Worm (Caenorhabditis elegans) whole organism, young adult: Measurements from ENCODE around the gene F41H10.5.
A peak's percentile ranks its signal among the peaks of the same experiment; 100 is the strongest.
"Not testable (repeated sequence)": the region's sequence is repeated elsewhere in the genome, so short reads cannot be mapped to it uniquely, and the experiment has no call there.

Source experiments
- B0261.1 ChIP-seq: sonication (generic microtip); optimal IDR thresholded peaks from 2 replicates; lab custom pipeline; 2016; ENCODE audit warnings: mild to moderate bottlenecking, missing genetic modification characterization, moderate library complexity, missing compliant biosample characterization
- F22D6.2 ChIP-seq: sonication (generic microtip); optimal IDR thresholded peaks from 2 replicates; lab custom pipeline; 2016; ENCODE audit warnings: mild to moderate bottlenecking, missing genetic modification characterization, missing compliant biosample characterization
- F49E8.2 ChIP-seq: sonication (generic microtip); optimal IDR thresholded peaks from 3 replicates; lab custom pipeline; 2017; ENCODE audit warnings: missing genetic modification characterization, mild to moderate bottlenecking, missing compliant biosample characterization, antibody characterized with exemption, moderate library complexity; ENCODE audit not compliant: insufficient read depth
- K11D2.4 ChIP-seq: fragments of 200-800 bp; sonication (Bioruptor generic); IDR thresholded peaks from 2 replicates; pipeline ENCODE4 v1.3.6; 2022; ENCODE audit warnings: missing genetic modification reagents, missing genetic modification characterization, missing compliant biosample characterization
- T07F8.4 ChIP-seq: sonication (generic microtip); optimal IDR thresholded peaks from 2 replicates; lab custom pipeline; 2016; ENCODE audit warnings: mild to moderate bottlenecking, missing genetic modification characterization, moderate library complexity, missing compliant biosample characterization
- T26A5.8 ChIP-seq: sonication (generic microtip); optimal IDR thresholded peaks from 2 replicates; lab custom pipeline; 2016; ENCODE audit warnings: missing genetic modification characterization, missing compliant biosample characterization
- Y53F4B.3 ChIP-seq: fragments of 200-800 bp; sonication (Bioruptor generic); IDR thresholded peaks from 2 replicates; pipeline ENCODE4 v1.3.6; 2022; ENCODE audit warnings: missing genetic modification reagents, missing genetic modification characterization, missing compliant biosample characterization
- Y67H2A.10 ChIP-seq: fragments of 200-800 bp; sonication (Bioruptor generic); conservative IDR thresholded peaks from 2 replicates; pipeline ENCODE4 v1.3.6; 2022; ENCODE audit warnings: missing genetic modification reagents, missing genetic modification characterization, missing compliant biosample characterization
- aptf-3 ChIP-seq: fragments of 200-800 bp; sonication (Bioruptor generic); IDR thresholded peaks from 2 replicates; pipeline ENCODE4 v1.3.6; 2022; ENCODE audit warnings: missing genetic modification characterization, missing compliant biosample characterization
- athp-1 ChIP-seq: sonication (generic microtip); optimal IDR thresholded peaks from 2 replicates; lab custom pipeline; 2017; ENCODE audit warnings: mild to moderate bottlenecking, missing genetic modification characterization, missing compliant biosample characterization
- cebp-1 ChIP-seq, 2 experiments: fragments of 200-800 bp in 1 of 2; sonication (Bioruptor generic) in 1 of 2; sonication (generic microtip) in 1 of 2; IDR thresholded peaks in 1 of 2; optimal IDR thresholded peaks in 1 of 2; 2 replicates each; pipeline versions ENCODE4 v1.3.6 to Lab custom; 2017 to 2022; ENCODE audit warnings: missing compliant biosample characterization in 2 of 2, missing genetic modification characterization in 2 of 2, mild to moderate bottlenecking in 1 of 2, missing genetic modification reagents in 1 of 2, moderate library complexity in 1 of 2
- cebp-2 ChIP-seq: fragments of 200-800 bp; sonication (Bioruptor generic); IDR thresholded peaks from 2 replicates; pipeline ENCODE4 v1.3.6; 2022; ENCODE audit warnings: missing genetic modification characterization, missing compliant biosample characterization
- efl-1 ChIP-seq: fragments of 150-350 bp; optimal IDR thresholded peaks from 2 replicates; lab custom pipeline; 2014; ENCODE audit warnings: missing biosample characterization, missing genetic modification reagents, missing genetic modification characterization
- egrh-3 ChIP-seq: fragments of 200-800 bp; sonication (Bioruptor generic); IDR thresholded peaks from 2 replicates; pipeline ENCODE4 v1.3.6; 2022; ENCODE audit warnings: missing genetic modification reagents, missing genetic modification characterization, missing compliant biosample characterization
- ets-4 ChIP-seq: fragments of 200-800 bp; sonication (Bioruptor generic); optimal IDR thresholded peaks from 2 replicates; lab custom pipeline; 2018; ENCODE audit warnings: mild to moderate bottlenecking, missing genetic modification characterization, missing compliant biosample characterization
- fkh-3 ChIP-seq: sonication (generic microtip); optimal IDR thresholded peaks from 2 replicates; lab custom pipeline; 2016; ENCODE audit warnings: mild to moderate bottlenecking, missing genetic modification characterization, missing compliant biosample characterization
- gei-17 ChIP-seq: fragments of 200-800 bp; sonication (Bioruptor generic); optimal IDR thresholded peaks from 2 replicates; lab custom pipeline; 2018; ENCODE audit warnings: mild to moderate bottlenecking, missing genetic modification characterization, missing compliant biosample characterization
- him-1 ChIP-seq: sonication (generic microtip); optimal IDR thresholded peaks from 2 replicates; lab custom pipeline; 2016; ENCODE audit warnings: missing genotype, missing genetic modification reagents, missing genetic modification characterization, missing compliant biosample characterization
- hmg-20 ChIP-seq: fragments of 200-800 bp; sonication (Bioruptor generic); IDR thresholded peaks from 2 replicates; pipeline ENCODE4 v1.3.6; 2022; ENCODE audit warnings: missing genetic modification reagents, missing genetic modification characterization, missing compliant biosample characterization
- lag-1 ChIP-seq: fragments of 200-800 bp; sonication (Bioruptor generic); IDR thresholded peaks from 2 replicates; pipeline ENCODE4 v1.3.6; 2022; ENCODE audit warnings: missing genetic modification reagents, missing genetic modification characterization, missing compliant biosample characterization
- let-526 ChIP-seq: fragments of 200-800 bp; sonication (Bioruptor generic); IDR thresholded peaks from 2 replicates; pipeline ENCODE4 v1.3.6; 2022; ENCODE audit warnings: missing genetic modification reagents, missing genetic modification characterization, missing compliant biosample characterization
- lin-40 ChIP-seq: sonication (generic microtip); optimal IDR thresholded peaks from 2 replicates; lab custom pipeline; 2016; ENCODE audit warnings: missing genetic modification characterization, mild to moderate bottlenecking, missing compliant biosample characterization, missing genotype, missing genetic modification reagents
- lin-54 ChIP-seq: fragments of 200-800 bp; sonication (Bioruptor generic); optimal IDR thresholded peaks from 2 replicates; lab custom pipeline; 2018; ENCODE audit warnings: mild to moderate bottlenecking, missing genetic modification characterization, missing compliant biosample characterization
- madf-10 ChIP-seq: sonication (generic microtip); optimal IDR thresholded peaks from 2 replicates; lab custom pipeline; 2016; ENCODE audit warnings: mild to moderate bottlenecking, missing genetic modification characterization, missing compliant biosample characterization
- madf-3 ChIP-seq: fragments of 200-800 bp; sonication (Bioruptor generic); IDR thresholded peaks from 2 replicates; pipeline ENCODE4 v1.3.6; 2022; ENCODE audit warnings: missing genetic modification reagents, missing genetic modification characterization, missing compliant biosample characterization
- madf-6 ChIP-seq: fragments of 200-800 bp; sonication (Bioruptor generic); IDR thresholded peaks from 2 replicates; pipeline ENCODE4 v1.3.6; 2022; ENCODE audit warnings: missing genetic modification reagents, missing genetic modification characterization, missing compliant biosample characterization
- mel-28 ChIP-seq: sonication (generic microtip); optimal IDR thresholded peaks from 2 replicates; lab custom pipeline; 2016; ENCODE audit warnings: borderline replicate concordance, mild to moderate bottlenecking, missing genetic modification characterization, missing compliant biosample characterization
- mes-4 ChIP-seq: sonication (generic microtip); optimal IDR thresholded peaks from 2 replicates; lab custom pipeline; 2016; ENCODE audit warnings: missing genotype, missing genetic modification characterization, missing compliant biosample characterization
- nfya-1 ChIP-seq: sonication (generic microtip); optimal IDR thresholded peaks from 2 replicates; lab custom pipeline; 2017; ENCODE audit warnings: antibody characterized with exemption, missing compliant biosample characterization, missing genetic modification characterization, borderline replicate concordance; ENCODE audit not compliant: insufficient read depth
- nfya-2 ChIP-seq: fragments of 200-800 bp; sonication (Bioruptor generic); IDR thresholded peaks from 2 replicates; pipeline ENCODE4 v1.3.6; 2022; ENCODE audit warnings: missing genetic modification reagents, missing genetic modification characterization, missing compliant biosample characterization
- nhr-120 ChIP-seq: fragments of 200-800 bp; sonication (Bioruptor generic); IDR thresholded peaks from 2 replicates; pipeline ENCODE4 v1.3.6; 2022; ENCODE audit warnings: missing genetic modification characterization, missing compliant biosample characterization
- nhr-27 ChIP-seq: fragments of 200-800 bp; sonication (Bioruptor generic); optimal IDR thresholded peaks from 2 replicates; lab custom pipeline; 2018; ENCODE audit warnings: mild to moderate bottlenecking, missing genetic modification characterization, moderate library complexity, missing compliant biosample characterization
- sea-2 ChIP-seq: fragments of 200-800 bp; sonication (Bioruptor generic); IDR thresholded peaks from 2 replicates; pipeline ENCODE4 v1.3.6; 2022; ENCODE audit warnings: missing genetic modification characterization, missing compliant biosample characterization
- snpc-1.1 ChIP-seq: sonication (generic microtip); optimal IDR thresholded peaks from 2 replicates; lab custom pipeline; 2017; ENCODE audit warnings: missing genetic modification characterization, mild to moderate bottlenecking, missing compliant biosample characterization, antibody characterized with exemption, moderate library complexity, missing genotype, missing genetic modification reagents; ENCODE audit not compliant: insufficient read depth
- snpc-1.3 ChIP-seq: sonication (generic microtip); optimal IDR thresholded peaks from 2 replicates; lab custom pipeline; 2017; ENCODE audit warnings: missing genetic modification characterization, mild to moderate bottlenecking, missing compliant biosample characterization, antibody characterized with exemption, moderate library complexity, missing genotype, missing genetic modification reagents; ENCODE audit not compliant: insufficient read depth
- snpc-3.4 ChIP-seq: sonication (generic microtip); optimal IDR thresholded peaks from 2 replicates; lab custom pipeline; 2017; ENCODE audit warnings: missing genetic modification characterization, mild to moderate bottlenecking, missing compliant biosample characterization, antibody characterized with exemption, moderate library complexity, missing genotype, missing genetic modification reagents
- somi-1 ChIP-seq: fragments of 200-800 bp; sonication (Bioruptor generic); optimal IDR thresholded peaks from 2 replicates; lab custom pipeline; 2018; ENCODE audit warnings: mild to moderate bottlenecking, missing genetic modification characterization, missing compliant biosample characterization
- sptf-2 ChIP-seq: fragments of 200-800 bp; sonication (Bioruptor generic); optimal IDR thresholded peaks from 2 replicates; lab custom pipeline; 2018; ENCODE audit warnings: mild to moderate bottlenecking, missing genetic modification characterization, missing compliant biosample characterization
- tbp1 ChIP-seq: fragments of 200-800 bp; sonication (Bioruptor generic); optimal IDR thresholded peaks from 2 replicates; lab custom pipeline; 2018; ENCODE audit warnings: mild to moderate bottlenecking, missing genetic modification characterization, missing compliant biosample characterization
- zim-3 ChIP-seq: sonication (generic microtip); optimal IDR thresholded peaks from 2 replicates; lab custom pipeline; 2017; ENCODE audit warnings: mild to moderate bottlenecking, missing genetic modification characterization, moderate library complexity, missing compliant biosample characterization
- ztf-26 ChIP-seq: sonication (generic microtip); optimal IDR thresholded peaks from 2 replicates; lab custom pipeline; 2017; ENCODE audit warnings: missing genetic modification characterization, missing compliant biosample characterization

F41H10.5 gene

ce11 chrIV:5360533-5360932, at the start of gene F41H10.5:
Gene F41H10.5 (plus strand): TSS chrIV:5360907.
- no peak for TF ChIP-seq ets-4 (GFP tag; lab: Kevin White, UChicago)
- TF ChIP-seq K11D2.4, result no peak
- no peak for TF ChIP-seq T07F8.4 (tag; lab: Kevin White, UChicago)
- TF ChIP-seq egrh-3 (GFP tag; lab: Robert Waterston, UW), result no peak
- TF ChIP-seq snpc-3.4, result no peak
- no peak for TF ChIP-seq efl-1 (GFP tag; lab: Kevin White, UChicago)
- no peak for TF ChIP-seq gei-17 (GFP tag; lab: Kevin White, UChicago)
- no peak for TF ChIP-seq madf-3 (GFP tag; lab: Robert Waterston, UW)
- no peak for TF ChIP-seq cebp-1 (GFP tag; IDR thresholded peaks at IDR 0.05; lab: Robert Waterston, UW)
- no peak for TF ChIP-seq cebp-1 (tag; optimal IDR thresholded peaks at IDR 0.05; lab: Kevin White, UChicago)
- TF ChIP-seq zim-3 (tag; lab: Kevin White, UChicago), result no peak
- TF ChIP-seq F49E8.2 (tag; lab: Kevin White, UChicago), result no peak
- no peak for TF ChIP-seq nfya-2
- no peak for TF ChIP-seq Y53F4B.3
- no peak for TF ChIP-seq somi-1 (GFP tag; lab: Kevin White, UChicago)
- no peak for TF ChIP-seq lin-40 (tag; lab: Kevin White, UChicago)
- TF ChIP-seq lin-54, result no peak
- no peak for TF ChIP-seq nhr-27 (tag; lab: Kevin White, UChicago)
- no peak for TF ChIP-seq cebp-2 (GFP tag; lab: Robert Waterston, UW)
- no peak for TF ChIP-seq mes-4 (tag; lab: Kevin White, UChicago)
- TF ChIP-seq, all 124 proteins: peak for 0

- not testable (repeated sequence) for TF ChIP-seq Y67H2A.10 (GFP tag; lab: Robert Waterston, UW); sea-2 (GFP tag; lab: Robert Waterston, UW); fkh-3 (tag; lab: Kevin White, UChicago)
- TF ChIP-seq, all 124 proteins: peak for 0; not testable (repeated sequence) for 124
Measured at ce11 chrIV:5313011-5313410, 47.7 kb upstream of the F41H10.5 start, which contains the start of the genes msp-59 and ZK354.2. Gene msp-59 (minus strand): TSS chrIV:5313111. Gene ZK354.2 (plus strand): TSS chrIV:5313405.

ce11 chrIV:5316223-5316622, 44.5 kb upstream of the F41H10.5 start, which contains the start of gene msp-65:
Gene msp-65 (plus strand): TSS chrIV:5316523.
- TF ChIP-seq let-526 (GFP tag; lab: Robert Waterston, UW); efl-1 (GFP tag; lab: Kevin White, UChicago); T07F8.4 (tag; lab: Kevin White, UChicago): not testable (repeated sequence)

- TF ChIP-seq sptf-2 (no peak), tbp1 (GFP tag; lab: Kevin White, UChicago) (peak; percentile 78), snpc-3.4 (peak; percentile 75), madf-6 (GFP tag; lab: Robert Waterston, UW) (no peak), nfya-1 (tag; lab: Kevin White, UChicago) (no peak), athp-1 (tag; lab: Kevin White, UChicago) (no peak), lag-1 (no peak), madf-10 (tag; lab: Kevin White, UChicago) (no peak), gei-17 (GFP tag; lab: Kevin White, UChicago) (no peak), snpc-1.3 (tag; lab: Kevin White, UChicago) (peak; percentile 75), F22D6.2 (no peak), B0261.1 (tag; lab: Kevin White, UChicago) (peak; percentile 4), him-1 (peak; percentile 44), ztf-26 (tag; lab: Kevin White, UChicago) (no peak), somi-1 (GFP tag; lab: Kevin White, UChicago) (no peak), T26A5.8 (no peak), let-526 (GFP tag; lab: Robert Waterston, UW) (no peak), cebp-1 (GFP tag; IDR thresholded peaks at IDR 0.05; lab: Robert Waterston, UW) (no peak), cebp-1 (tag; optimal IDR thresholded peaks at IDR 0.05; lab: Kevin White, UChicago) (no peak), nhr-120 (GFP tag; lab: Robert Waterston, UW) (no peak), mel-28 (tag; lab: Kevin White, UChicago) (no peak), hmg-20 (peak; percentile 28; the same call in 1 of the 2 replicates), K11D2.4 (no peak), nfya-2 (no peak), aptf-3 (GFP tag; lab: Robert Waterston, UW) (no peak), snpc-1.1 (peak; percentile 94)
Measured at ce11 chrIV:5317106-5317505, 43.6 kb upstream of the F41H10.5 start.
